Fruit fly (Drosophila melanogaster) whole organism, wandering third instar larva: ENCODE data around the gene Actn.

Source experiments
- Abd-B ChIP-seq: fragments of >200 bp; optimal IDR thresholded peaks from 2 replicates; lab custom pipeline; 2017; ENCODE audit warnings: missing biosample characterization, missing genetic modification characterization
- CG32264 ChIP-seq: fragments of 200-800 bp; sonication (Bioruptor generic); optimal IDR thresholded peaks from 2 replicates; lab custom pipeline; 2016; ENCODE audit warnings: missing biosample characterization, missing genetic modification characterization
- CG9705 ChIP-seq: fragments of 200-800 bp; sonication (Bioruptor generic); optimal IDR thresholded peaks from 2 replicates; lab custom pipeline; 2018; ENCODE audit warnings: missing biosample characterization, mild to moderate bottlenecking, missing genetic modification characterization
- CrebA ChIP-seq: fragments of 200-800 bp; sonication (Bioruptor generic); optimal IDR thresholded peaks from 2 replicates; lab custom pipeline; 2016; ENCODE audit warnings: missing biosample characterization, mild to moderate bottlenecking, missing genetic modification characterization, borderline replicate concordance
- Dfd ChIP-seq: fragments of >200 bp; optimal IDR thresholded peaks from 2 replicates; lab custom pipeline; 2017; ENCODE audit warnings: missing biosample characterization, missing genetic modification characterization
- Dif ChIP-seq: fragments of 200-275, 200-300 bp; sonication (Bioruptor generic); optimal IDR thresholded peaks from 2 replicates; lab custom pipeline; 2018; ENCODE audit warnings: missing biosample characterization, missing genetic modification characterization; ENCODE audit not compliant: partially characterized antibody
- GATAd ChIP-seq: sonication (Bioruptor generic); optimal IDR thresholded peaks from 2 replicates; lab custom pipeline; 2016; ENCODE audit warnings: missing biosample characterization, missing genetic modification characterization
- HLH106 ChIP-seq: fragments of 200-800 bp; optimal IDR thresholded peaks from 3 replicates; lab custom pipeline; 2019; ENCODE audit warnings: missing biosample characterization, mild to moderate bottlenecking, missing genetic modification characterization, moderate library complexity
- Hr78 ChIP-seq: fragments of >200 bp; optimal IDR thresholded peaks from 2 replicates; lab custom pipeline; 2017; ENCODE audit warnings: missing biosample characterization, missing genetic modification characterization
- Hr83 ChIP-seq: fragments of 200-300 bp; sonication (Bioruptor generic); optimal IDR thresholded peaks from 2 replicates; lab custom pipeline; 2016; ENCODE audit warnings: missing biosample characterization, mild to moderate bottlenecking, missing genetic modification characterization, moderate library complexity; ENCODE audit not compliant: poor library complexity, severe bottlenecking
- Jra ChIP-seq: sonication (Bioruptor generic); optimal IDR thresholded peaks from 2 replicates; lab custom pipeline; 2016; ENCODE audit warnings: missing biosample characterization, missing genetic modification characterization
- Myc ChIP-seq: fragments of >200 bp; optimal IDR thresholded peaks from 2 replicates; lab custom pipeline; 2017
- N ChIP-seq: fragments of >200 bp; optimal IDR thresholded peaks from 2 replicates; lab custom pipeline; 2018; ENCODE audit warnings: missing biosample characterization, missing external identifiers, missing genetic modification characterization
- OdsH ChIP-seq: fragments of 200-800 bp; sonication (Bioruptor generic); optimal IDR thresholded peaks from 2 replicates; lab custom pipeline; 2016; ENCODE audit warnings: missing biosample characterization, mild to moderate bottlenecking, missing genetic modification characterization
- Rel ChIP-seq, 2 experiments: fragments of 200-800 bp; sonication (Bioruptor generic) in 1 of 2; optimal IDR thresholded peaks; 2 replicates in 1 of 2; 3 replicates in 1 of 2; lab custom pipeline; 2016 to 2019; ENCODE audit warnings: mild to moderate bottlenecking in 2 of 2, missing biosample characterization in 2 of 2, missing genetic modification characterization in 2 of 2, moderate library complexity in 1 of 2
- Vsx2 ChIP-seq: fragments of 200-300, 225-300 bp; sonication (Bioruptor generic); optimal IDR thresholded peaks from 2 replicates; lab custom pipeline; 2018; ENCODE audit warnings: missing biosample characterization, missing genetic modification characterization; ENCODE audit not compliant: partially characterized antibody
- dl ChIP-seq, 2 experiments: fragments of 175-275, 200-275 bp in 1 of 2; fragments of 200-275 bp in 1 of 2; sonication (Bioruptor generic); optimal IDR thresholded peaks; lab custom pipeline; 2018; ENCODE audit warnings: mild to moderate bottlenecking in 2 of 2, missing biosample characterization in 2 of 2, missing genetic modification characterization in 2 of 2, moderate library complexity in 2 of 2; ENCODE audit not compliant: partially characterized antibody in 2 of 2, insufficient read depth in 1 of 2
- dmrt93B ChIP-seq: fragments of 200-800 bp; sonication (Bioruptor generic); optimal IDR thresholded peaks from 2 replicates; lab custom pipeline; 2018; ENCODE audit warnings: missing biosample characterization, mild to moderate bottlenecking, missing genetic modification characterization
- dsf ChIP-seq: sonication (Bioruptor generic); optimal IDR thresholded peaks from 2 replicates; lab custom pipeline; 2016; ENCODE audit warnings: missing biosample characterization, missing genetic modification characterization, borderline replicate concordance
- ey ChIP-seq: fragments of 200-800 bp; sonication (Bioruptor generic); optimal IDR thresholded peaks from 2 replicates; lab custom pipeline; 2016; ENCODE audit warnings: missing biosample characterization, missing genetic modification characterization
- foxo ChIP-seq, 2 experiments: fragments of 200-800 bp; sonication (Bioruptor generic); optimal IDR thresholded peaks; 2 replicates in 1 of 2; 3 replicates in 1 of 2; lab custom pipeline; 2016 to 2017; ENCODE audit warnings: missing biosample characterization in 2 of 2, missing genetic modification characterization in 2 of 2
- fru ChIP-seq: fragments of 200-800 bp; sonication (Bioruptor generic); optimal IDR thresholded peaks from 3 replicates; lab custom pipeline; 2016; ENCODE audit warnings: missing biosample characterization, mild to moderate bottlenecking, missing genetic modification characterization
- h ChIP-seq: fragments of 200-800 bp; sonication (Bioruptor generic); optimal IDR thresholded peaks from 3 replicates; lab custom pipeline; 2016; ENCODE audit warnings: missing biosample characterization, mild to moderate bottlenecking, missing genetic modification characterization
- jim ChIP-seq: fragments of 175-275, 200-325 bp; sonication (Bioruptor generic); optimal IDR thresholded peaks from 2 replicates; lab custom pipeline; 2016; ENCODE audit warnings: missing biosample characterization, mild to moderate bottlenecking, missing genetic modification characterization
- lola ChIP-seq: fragments of >200 bp; optimal IDR thresholded peaks from 2 replicates; lab custom pipeline; 2017; ENCODE audit warnings: missing biosample characterization, missing genetic modification characterization
- pan ChIP-seq: fragments of >200 bp; optimal IDR thresholded peaks from 2 replicates; lab custom pipeline; 2017
- psq ChIP-seq: fragments of 200-800 bp; sonication (Bioruptor generic); optimal IDR thresholded peaks from 3 replicates; lab custom pipeline; 2017; ENCODE audit warnings: missing biosample characterization, mild to moderate bottlenecking, missing genetic modification characterization, moderate library complexity
- rgr ChIP-seq: fragments of 200-800 bp; sonication (Bioruptor generic); optimal IDR thresholded peaks from 3 replicates; lab custom pipeline; 2016; ENCODE audit warnings: missing biosample characterization, mild to moderate bottlenecking, missing genetic modification characterization
- sv ChIP-seq: fragments of 200-800 bp; sonication (Bioruptor generic); optimal IDR thresholded peaks from 3 replicates; lab custom pipeline; 2016; ENCODE audit warnings: missing biosample characterization, missing genetic modification characterization
- usp ChIP-seq: fragments of >200 bp; optimal IDR thresholded peaks from 2 replicates; lab custom pipeline; 2017; ENCODE audit warnings: missing biosample characterization, missing genetic modification characterization

Gene Actn

dm6 chrX:2004114-2004513 lies 38.0 kb downstream of the Actn start:
- TF ChIP-seq CG9705 (GFP tag; lab: Kevin White, UChicago): no peak
- peak; percentile 97 for TF ChIP-seq Dfd

- TF ChIP-seq Dfd (peak; percentile 78), GATAd (GFP tag; lab: Kevin White, UChicago) (no peak)
Observed at dm6 chrX:2001057-2001456, 41.1 kb downstream of the Actn start.

DNA sequence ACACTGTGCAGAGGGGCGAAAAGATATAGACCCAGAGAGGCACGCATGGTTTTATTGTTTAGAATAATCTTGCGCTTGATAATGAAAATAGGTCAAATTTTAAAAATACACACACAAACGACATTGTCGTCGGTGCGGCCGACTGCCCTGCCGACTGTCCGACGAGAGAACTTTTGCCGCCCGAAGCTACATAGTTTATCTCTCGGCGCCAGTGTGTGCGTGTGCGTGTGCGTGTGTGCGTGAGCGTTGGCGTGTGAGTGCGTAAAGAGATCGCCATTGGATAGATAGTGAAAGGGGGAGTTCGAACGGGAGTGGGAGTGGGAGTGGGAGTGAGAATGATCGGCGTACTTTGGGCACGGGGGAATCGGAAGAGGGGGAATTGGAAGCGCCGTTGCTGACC lies 46.5 kb downstream of the Actn start:
- TF ChIP-seq N: no peak
- TF ChIP-seq Rel (GFP tag; optimal IDR thresholded peaks at IDR 0.05; lab: Kevin White, UChicago): no peak
- no peak for TF ChIP-seq Rel (tag; optimal IDR thresholded peaks at IDR 0.05; lab: Kevin White, UChicago)
- no peak for TF ChIP-seq lola
- no peak for TF ChIP-seq rgr (GFP tag; lab: Kevin White, UChicago)
- no peak for TF ChIP-seq foxo (GFP tag; optimal IDR thresholded peaks at IDR 0.05; lab: Kevin White, UChicago)
- TF ChIP-seq Vsx2 (GFP tag; lab: Kevin White, UChicago): no peak
- no peak for TF ChIP-seq dsf
- no peak for TF ChIP-seq sv (GFP tag; lab: Kevin White, UChicago)
- TF ChIP-seq h: no peak
- TF ChIP-seq, all 38 proteins: peak for 0

dm6 chrX:1994184-1994583 lies 47.9 kb downstream of the Actn start:
- TF ChIP-seq CG32264 (GFP tag; lab: Kevin White, UChicago) (no peak), Dfd (peak; percentile 87)

DNA sequence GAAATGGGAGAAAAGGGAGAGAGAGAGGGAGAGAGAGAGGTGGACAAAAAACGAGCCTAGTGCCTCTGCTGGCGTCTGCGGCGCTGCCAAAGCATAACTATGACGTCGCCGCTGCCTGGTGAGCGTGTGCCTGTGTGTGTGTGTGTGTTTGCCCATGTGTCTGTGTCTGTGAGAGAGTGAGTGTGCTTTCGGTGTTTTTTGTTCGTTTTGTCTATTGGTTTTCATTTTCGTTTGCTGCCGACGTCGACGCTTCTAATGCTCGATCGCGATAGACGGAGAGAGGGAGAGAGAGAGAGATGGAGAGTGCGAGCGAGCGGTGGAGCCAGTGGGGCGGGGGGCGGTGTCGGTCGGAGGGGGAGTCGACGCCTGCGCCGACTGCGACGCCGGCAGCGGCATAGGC lies 50.3 kb downstream of the Actn start:
- no peak for TF ChIP-seq CrebA (GFP tag; lab: Kevin White, UChicago)
- TF ChIP-seq psq (GFP tag; lab: Kevin White, UChicago): no peak
- no peak for TF ChIP-seq GATAd (GFP tag; lab: Kevin White, UChicago)
- no peak for TF ChIP-seq N
- no peak for TF ChIP-seq jim (GFP tag; lab: Kevin White, UChicago)
- no peak for TF ChIP-seq Dif (GFP tag; lab: Kevin White, UChicago)
- no peak for TF ChIP-seq OdsH
- no peak for TF ChIP-seq dl (GFP tag; optimal IDR thresholded peaks at IDR 0.05; lab: Kevin White, UChicago; ENCODE audit: insufficient read depth in 1 of 2, partially characterized antibody in 2 of 2)
- no peak for TF ChIP-seq Jra
- no peak for TF ChIP-seq CG9705 (GFP tag; lab: Kevin White, UChicago)
- TF ChIP-seq, all 38 proteins: peak for 0

dm6 chrX:1989981-1990380 lies 52.1 kb downstream of the Actn start:
- no peak for TF ChIP-seq Abd-B
- no peak for TF ChIP-seq dmrt93B (GFP tag; lab: Kevin White, UChicago)
- TF ChIP-seq HLH106 (tag; lab: Kevin White, UChicago): no peak
- no peak for TF ChIP-seq rgr (GFP tag; lab: Kevin White, UChicago)
- TF ChIP-seq psq (GFP tag; lab: Kevin White, UChicago): no peak
- TF ChIP-seq Jra: no peak
- no peak for TF ChIP-seq CG32264 (GFP tag; lab: Kevin White, UChicago)
- TF ChIP-seq fru (GFP tag; lab: Kevin White, UChicago): no peak
- TF ChIP-seq Hr78: no peak
- no peak for TF ChIP-seq sv (GFP tag; lab: Kevin White, UChicago)
- TF ChIP-seq, all 38 proteins: peak for 0

DNA sequence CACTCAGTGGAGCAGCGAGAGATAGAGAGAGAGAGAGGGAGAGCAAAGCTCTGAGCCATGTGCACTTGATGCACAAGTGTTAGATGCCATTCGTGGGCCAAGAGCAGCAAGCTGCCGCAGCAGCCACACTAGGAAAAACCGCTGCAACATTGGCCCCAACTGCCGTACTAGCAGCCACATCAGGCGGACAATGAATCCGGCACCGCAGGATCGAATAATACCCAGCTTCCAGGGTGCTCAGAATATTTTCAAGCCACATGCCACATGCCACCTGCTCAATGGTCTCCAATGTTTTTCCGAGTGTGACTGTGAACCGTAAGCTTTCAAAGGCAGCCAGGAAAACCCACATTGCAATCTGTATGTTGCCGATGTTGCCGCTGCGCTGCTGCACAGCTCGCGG lies 53.4 kb downstream of the Actn start:
- TF ChIP-seq fru (GFP tag; lab: Kevin White, UChicago): no peak
- no peak for TF ChIP-seq usp (GFP tag; lab: Kevin White, UChicago)
- TF ChIP-seq GATAd (GFP tag; lab: Kevin White, UChicago): no peak
- TF ChIP-seq Myc (lab: Kevin White, UChicago): no peak
- no peak for TF ChIP-seq Hr83
- TF ChIP-seq ey: no peak
- no peak for TF ChIP-seq h
- TF ChIP-seq dl (GFP tag; optimal IDR thresholded peaks at IDR 0.05; lab: Kevin White, UChicago; ENCODE audit: insufficient read depth in 1 of 2, partially characterized antibody in 2 of 2): no peak
- TF ChIP-seq pan: no peak
- TF ChIP-seq OdsH: no peak
- no peak for TF ChIP-seq CG9705 (GFP tag; lab: Kevin White, UChicago)
